Fruit fly (Drosophila melanogaster) whole organism, embryonic: ENCODE results near the gene Wee1.

Experiments
- B-H2 ChIP-seq: fragments of 200-800 bp; sonication (Bioruptor generic); optimal IDR thresholded peaks from 2 replicates; lab custom pipeline; 2018; ENCODE audit warnings: missing biosample characterization, mild to moderate bottlenecking, missing genetic modification characterization
- CG10959 ChIP-seq: fragments of 200-800 bp; sonication (Bioruptor generic); IDR thresholded peaks from 2 replicates; pipeline ENCODE4 v1.3.6; 2022; ENCODE audit warnings: missing biosample characterization, missing genetic modification characterization
- CG11723 ChIP-seq: fragments of 200-800 bp; sonication (Bioruptor generic); optimal IDR thresholded peaks from 2 replicates; lab custom pipeline; 2017; ENCODE audit warnings: missing biosample characterization, mild to moderate bottlenecking, missing genetic modification characterization
- CG12744 ChIP-seq: fragments of 200-800 bp; sonication (Bioruptor generic); optimal IDR thresholded peaks from 2 replicates; lab custom pipeline; 2016; ENCODE audit warnings: missing biosample characterization, missing genetic modification characterization
- CG13424 ChIP-seq: fragments of 200-800 bp; sonication (Bioruptor generic); optimal IDR thresholded peaks from 2 replicates; lab custom pipeline; 2019; ENCODE audit warnings: missing biosample characterization, mild to moderate bottlenecking, missing genetic modification characterization, moderate library complexity
- CG13894 ChIP-seq: fragments of 200-800 bp; sonication (Bioruptor generic); optimal IDR thresholded peaks from 3 replicates; lab custom pipeline; 2018; ENCODE audit warnings: missing biosample characterization, mild to moderate bottlenecking, missing genetic modification characterization, moderate library complexity
- CG15601 ChIP-seq: fragments of 200-800 bp; sonication (Bioruptor generic); optimal IDR thresholded peaks from 3 replicates; lab custom pipeline; 2019; ENCODE audit warnings: missing biosample characterization, mild to moderate bottlenecking, missing genetic modification characterization, moderate library complexity
- CG16815 ChIP-seq: fragments of 200-800 bp; sonication (Bioruptor generic); optimal IDR thresholded peaks from 3 replicates; lab custom pipeline; 2017; ENCODE audit warnings: missing biosample characterization, mild to moderate bottlenecking, missing genetic modification characterization
- CG17385 ChIP-seq: fragments of 200-800 bp; sonication (Bioruptor generic); optimal IDR thresholded peaks from 3 replicates; lab custom pipeline; 2018; ENCODE audit warnings: missing biosample characterization, mild to moderate bottlenecking, missing genetic modification characterization
- CG2120 ChIP-seq: fragments of 200-800 bp; sonication (Bioruptor generic); optimal IDR thresholded peaks from 3 replicates; lab custom pipeline; 2016; ENCODE audit warnings: missing biosample characterization, missing genetic modification characterization
- CG31224 ChIP-seq: fragments of 200-800 bp; sonication (Bioruptor generic); IDR thresholded peaks from 2 replicates; pipeline ENCODE4 v1.3.6; 2022; ENCODE audit warnings: missing biosample characterization, missing genetic modification characterization
- CG31441 ChIP-seq: fragments of 200-800 bp; sonication (Bioruptor generic); IDR thresholded peaks from 2 replicates; pipeline ENCODE4 v1.3.6; 2022; ENCODE audit warnings: missing biosample characterization, missing genetic modification characterization
- CG3281 ChIP-seq: fragments of 200-800 bp; sonication (Bioruptor generic); optimal IDR thresholded peaks from 3 replicates; lab custom pipeline; 2017; ENCODE audit warnings: missing biosample characterization, mild to moderate bottlenecking, missing genetic modification characterization
- CG3847 ChIP-seq: fragments of 200-800 bp; sonication (Bioruptor generic); IDR thresholded peaks from 2 replicates; pipeline ENCODE4 v1.3.6; 2022; ENCODE audit warnings: missing biosample characterization, missing genetic modification characterization
- CG4730 ChIP-seq: fragments of 200-800 bp; sonication (Bioruptor generic); IDR thresholded peaks from 2 replicates; pipeline ENCODE4 v1.3.6; 2022; ENCODE audit warnings: missing biosample characterization, missing genetic modification characterization
- CG8478 ChIP-seq: fragments of >200 bp; optimal IDR thresholded peaks from 2 replicates; lab custom pipeline; 2018
- CHES-1-like ChIP-seq: fragments of 200-800 bp; sonication (Bioruptor generic); optimal IDR thresholded peaks from 2 replicates; lab custom pipeline; 2016; ENCODE audit warnings: missing biosample characterization, missing genetic modification characterization
- Dip2 ChIP-seq: fragments of 200-800 bp; sonication (Bioruptor generic); IDR thresholded peaks from 2 replicates; pipeline ENCODE4 v1.3.6; 2022; ENCODE audit warnings: missing biosample characterization, missing genetic modification characterization
- Dll ChIP-seq: fragments of 200-800 bp; sonication (Bioruptor generic); IDR thresholded peaks from 4 replicates; pipeline ENCODE4 v1.3.6; 2022; ENCODE audit warnings: missing biosample characterization, missing genetic modification characterization; ENCODE audit not compliant: partially characterized antibody
- Hr51 ChIP-seq, 2 experiments: fragments of 200-800 bp; sonication (Bioruptor generic); optimal IDR thresholded peaks; 2 replicates in 1 of 2; 3 replicates in 1 of 2; lab custom pipeline; 2016 to 2018; ENCODE audit warnings: missing biosample characterization in 2 of 2, missing genetic modification characterization in 2 of 2, mild to moderate bottlenecking in 1 of 2, moderate library complexity in 1 of 2
- Kr ChIP-seq: fragments of 200-800 bp; sonication (Bioruptor generic); optimal IDR thresholded peaks from 2 replicates; lab custom pipeline; 2017; ENCODE audit warnings: missing biosample characterization, mild to moderate bottlenecking, missing genetic modification characterization
- MESR4 ChIP-seq: fragments of 200-800 bp; sonication (Bioruptor generic); optimal IDR thresholded peaks from 2 replicates; lab custom pipeline; 2018; ENCODE audit warnings: missing biosample characterization, mild to moderate bottlenecking, missing genetic modification characterization, moderate library complexity
- Max ChIP-seq: fragments of 200-800 bp; sonication (Bioruptor generic); optimal IDR thresholded peaks from 2 replicates; lab custom pipeline; 2016; ENCODE audit warnings: missing biosample characterization, mild to moderate bottlenecking, missing genetic modification characterization
- NFAT ChIP-seq: fragments of 200-800 bp; sonication (Bioruptor generic); IDR thresholded peaks from 2 replicates; pipeline ENCODE4 v1.3.6; 2022; ENCODE audit warnings: missing biosample characterization, missing genetic modification characterization
- Nf-YC ChIP-seq: fragments of 200-800 bp; optimal IDR thresholded peaks from 3 replicates; lab custom pipeline; 2019; ENCODE audit warnings: missing biosample characterization, mild to moderate bottlenecking, missing genetic modification characterization, moderate library complexity
- NfI ChIP-seq: fragments of 200-800 bp; sonication (Bioruptor generic); optimal IDR thresholded peaks from 3 replicates; lab custom pipeline; 2018; ENCODE audit warnings: missing biosample characterization, mild to moderate bottlenecking, missing genetic modification characterization, moderate library complexity
- Pdp1 ChIP-seq, 2 experiments: fragments of 200-800 bp; sonication (Bioruptor generic); optimal IDR thresholded peaks; 3 replicates each; lab custom pipeline; 2016; ENCODE audit warnings: missing biosample characterization in 2 of 2, missing genetic modification characterization in 2 of 2, mild to moderate bottlenecking in 1 of 2, moderate library complexity in 1 of 2
- Xbp1 ChIP-seq: fragments of 200-800 bp; sonication (Bioruptor generic); optimal IDR thresholded peaks from 3 replicates; lab custom pipeline; 2016; ENCODE audit warnings: missing biosample characterization, mild to moderate bottlenecking, missing genetic modification characterization
- bbx ChIP-seq: fragments of 200-800 bp; sonication (Bioruptor generic); IDR thresholded peaks from 2 replicates; pipeline ENCODE4 v1.3.6; 2022; ENCODE audit warnings: missing biosample characterization, missing genetic modification characterization; ENCODE audit not compliant: partially characterized antibody
- bigmax ChIP-seq: fragments of 200-800 bp; sonication (Bioruptor generic); optimal IDR thresholded peaks from 2 replicates; lab custom pipeline; 2018; ENCODE audit warnings: missing biosample characterization, mild to moderate bottlenecking, missing genetic modification characterization
- bowl ChIP-seq: fragments of 200-800 bp; sonication (Bioruptor generic); IDR thresholded peaks from 2 replicates; pipeline ENCODE4 v1.3.6; 2022; ENCODE audit warnings: missing biosample characterization, missing genetic modification characterization
- cg ChIP-seq: fragments of 200-800 bp; sonication (Bioruptor generic); optimal IDR thresholded peaks from 3 replicates; lab custom pipeline; 2019; ENCODE audit warnings: missing biosample characterization, mild to moderate bottlenecking, missing genetic modification characterization, moderate library complexity
- chif ChIP-seq, 2 experiments: fragments of 200-800 bp; sonication (Bioruptor generic); optimal IDR thresholded peaks; 3 replicates each; lab custom pipeline; 2016; ENCODE audit warnings: missing biosample characterization in 2 of 2, missing genetic modification characterization in 2 of 2
- en ChIP-seq: fragments of 200-800 bp; sonication (Bioruptor generic); optimal IDR thresholded peaks from 2 replicates; lab custom pipeline; 2016; ENCODE audit warnings: missing biosample characterization, missing genetic modification characterization
- gcm2 ChIP-seq: fragments of 200-800 bp; sonication (Bioruptor generic); optimal IDR thresholded peaks from 2 replicates; lab custom pipeline; 2016; ENCODE audit warnings: missing biosample characterization, missing genetic modification characterization
- gfzf ChIP-seq: fragments of 200-800 bp; sonication (Bioruptor generic); optimal IDR thresholded peaks from 2 replicates; lab custom pipeline; 2016; ENCODE audit warnings: missing biosample characterization, mild to moderate bottlenecking, missing genetic modification characterization, moderate library complexity
- gsb ChIP-seq: fragments of 200-800 bp; sonication (Bioruptor generic); IDR thresholded peaks from 2 replicates; pipeline ENCODE4 v1.3.6; 2022; ENCODE audit warnings: missing biosample characterization, missing genetic modification characterization
- hb ChIP-seq: fragments of 200-800 bp; sonication (Bioruptor generic); IDR thresholded peaks from 3 replicates; pipeline ENCODE4 v1.3.6; 2022; ENCODE audit warnings: missing biosample characterization, missing genetic modification characterization; ENCODE audit not compliant: partially characterized antibody
- pfk ChIP-seq: fragments of 200-800 bp; sonication (Bioruptor generic); optimal IDR thresholded peaks from 2 replicates; lab custom pipeline; 2018; ENCODE audit warnings: missing biosample characterization, mild to moderate bottlenecking, missing genetic modification characterization, moderate library complexity
- row ChIP-seq: fragments of 200-800 bp; sonication (Bioruptor generic); IDR thresholded peaks from 3 replicates; pipeline ENCODE4 v1.3.6; 2022; ENCODE audit warnings: missing biosample characterization, missing genetic modification characterization
- run ChIP-seq: fragments of 200-800 bp; sonication (Bioruptor generic); optimal IDR thresholded peaks from 3 replicates; lab custom pipeline; 2018; ENCODE audit warnings: missing biosample characterization, mild to moderate bottlenecking, missing genetic modification characterization
- sisA ChIP-seq: fragments of 200-800 bp; sonication (Bioruptor generic); IDR thresholded peaks from 2 replicates; pipeline ENCODE4 v1.3.6; 2022; ENCODE audit warnings: missing biosample characterization, missing genetic modification characterization
- so ChIP-seq: fragments of 200-800 bp; sonication (Bioruptor generic); IDR thresholded peaks from 3 replicates; pipeline ENCODE4 v1.3.6; 2022; ENCODE audit warnings: missing biosample characterization, missing genetic modification characterization
- sob ChIP-seq: fragments of 200-800 bp; sonication (Bioruptor generic); IDR thresholded peaks from 2 replicates; pipeline ENCODE4 v1.3.6; 2022; ENCODE audit warnings: missing biosample characterization, missing genetic modification characterization
- sr ChIP-seq: fragments of 200-800 bp; sonication (Bioruptor generic); IDR thresholded peaks from 3 replicates; pipeline ENCODE4 v1.3.6; 2022; ENCODE audit warnings: missing biosample characterization, missing genetic modification characterization
- trem ChIP-seq: fragments of 200-800 bp; optimal IDR thresholded peaks from 3 replicates; lab custom pipeline; 2019; ENCODE audit warnings: missing biosample characterization, mild to moderate bottlenecking, missing genetic modification characterization, moderate library complexity
- tup ChIP-seq: fragments of 200-800 bp; sonication (Bioruptor generic); optimal IDR thresholded peaks from 2 replicates; lab custom pipeline; 2016; ENCODE audit warnings: missing biosample characterization, mild to moderate bottlenecking, missing genetic modification characterization, moderate library complexity
- vnd ChIP-seq: fragments of 200-800 bp; sonication (Bioruptor generic); IDR thresholded peaks from 3 replicates; pipeline ENCODE4 v1.3.6; 2022; ENCODE audit warnings: missing biosample characterization, missing genetic modification characterization; ENCODE audit not compliant: partially characterized antibody
- wdn ChIP-seq: fragments of 200-800 bp; sonication (Bioruptor generic); IDR thresholded peaks from 2 replicates; pipeline ENCODE4 v1.3.6; 2022; ENCODE audit warnings: missing biosample characterization, missing genetic modification characterization
- zfh1 ChIP-seq: fragments of 200-800 bp; sonication (Bioruptor generic); IDR thresholded peaks from 3 replicates; pipeline ENCODE4 v1.3.6; 2022; ENCODE audit warnings: missing biosample characterization, missing genetic modification characterization

Gene Wee1

DNA sequence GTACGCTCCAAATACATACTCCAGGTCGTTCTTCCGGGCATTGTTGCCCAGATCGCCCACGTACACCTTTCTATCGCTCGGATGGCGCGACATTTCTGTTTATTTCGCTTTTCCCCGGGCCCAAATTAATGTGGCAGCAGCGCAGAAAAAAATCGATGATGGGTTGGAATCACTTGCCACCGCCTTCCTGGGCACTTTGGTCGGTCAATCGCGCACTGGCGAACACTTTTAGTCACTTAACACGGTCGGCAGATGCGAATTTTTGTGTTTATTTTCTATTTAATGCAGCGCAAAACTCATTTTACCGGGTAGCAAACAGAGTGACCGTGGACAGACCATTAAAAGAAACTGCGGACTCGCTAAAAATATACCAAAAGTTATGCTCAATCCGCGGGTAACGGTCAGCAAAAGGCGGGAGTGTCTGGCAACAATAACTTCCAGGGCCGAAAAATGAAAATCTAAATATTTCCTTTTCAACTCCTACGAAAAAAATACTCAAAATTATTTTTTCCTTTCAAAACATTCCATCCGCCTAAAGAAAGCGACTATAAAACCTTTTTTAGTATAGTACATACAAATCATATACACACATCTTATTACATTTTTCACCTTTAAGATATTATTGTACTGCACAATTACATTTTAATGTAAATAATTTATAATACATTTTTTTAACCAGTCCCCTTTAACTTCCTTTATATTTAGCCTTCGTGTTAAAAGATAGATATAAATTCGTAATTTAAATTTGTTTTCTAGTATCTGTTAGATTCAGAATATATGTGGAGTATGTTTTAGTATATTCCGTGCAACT, 6.1 kb upstream of the Wee1 start, which contains the start of gene x16 (continued):
- TF ChIP-seq NFAT (GFP tag; lab: Robert Waterston, UW) (0 out of 2 replicates have a peak, but pooled peaks have one; percentile 10), CG31441 (GFP tag; lab: Robert Waterston, UW) (no peak), Kr (no peak), run (tag; lab: Kevin White, UChicago) (no peak), bigmax (GFP tag; lab: Kevin White, UChicago) (no peak), wdn (no peak), Nf-YC (tag; lab: Kevin White, UChicago) (no peak), CHES-1-like (GFP tag; lab: Kevin White, UChicago) (no peak), CG17385 (GFP tag; lab: Kevin White, UChicago) (no peak), CG3847 (GFP tag; lab: Robert Waterston, UW) (peak; percentile 36; the same call in 1 of the 2 replicates), CG10959 (GFP tag; lab: Robert Waterston, UW) (no peak), CG15601 (tag; lab: Kevin White, UChicago) (no peak), gcm2 (GFP tag; lab: Kevin White, UChicago) (no peak), CG13424 (tag; lab: Kevin White, UChicago) (no peak), tup (GFP tag; lab: Kevin White, UChicago) (no peak), Dip2 (GFP tag; lab: Robert Waterston, UW) (no peak), bbx (no peak), Xbp1 (peak; percentile 10), B-H2 (GFP tag; lab: Kevin White, UChicago) (peak; percentile 8), sisA (0 out of 2 replicates have a peak, but pooled peaks have one; percentile 10), gsb (GFP tag; lab: Robert Waterston, UW) (no peak), CG2120 (GFP tag; lab: Kevin White, UChicago) (peak; percentile 11), trem (tag; lab: Kevin White, UChicago) (no peak), Hr51 (GFP tag; optimal IDR thresholded peaks at IDR 0.05; lab: Kevin White, UChicago) (no peak), gfzf (GFP tag; lab: Kevin White, UChicago) (peak; percentile 85), bowl (GFP tag; lab: Robert Waterston, UW) (no peak), zfh1 (GFP tag; lab: Robert Waterston, UW) (no peak), pfk (no peak), Dll (GFP tag; lab: Robert Waterston, UW) (no peak), chif (GFP tag; optimal IDR thresholded peaks at IDR 0.05; lab: Kevin White, UChicago) (no peak), hb (GFP tag; lab: Robert Waterston, UW) (no peak), CG16815 (GFP tag; lab: Kevin White, UChicago) (no peak), Pdp1 (GFP tag; optimal IDR thresholded peaks at IDR 0.05; lab: Kevin White, UChicago) (no peak), Max (no peak), sr (GFP tag; lab: Robert Waterston, UW) (no peak), CG31224 (GFP tag; lab: Robert Waterston, UW) (no peak), CG13894 (no peak), cg (no peak), NfI (GFP tag; lab: Kevin White, UChicago) (no peak), CG12744 (GFP tag; lab: Kevin White, UChicago) (no peak), CG4730 (GFP tag; lab: Robert Waterston, UW) (no peak), sob (GFP tag; lab: Robert Waterston, UW) (no peak), vnd (no peak), so (GFP tag; lab: Robert Waterston, UW) (no peak), CG3281 (GFP tag; lab: Kevin White, UChicago) (no peak), MESR4 (GFP tag; lab: Kevin White, UChicago) (peak; percentile 7), CG11723 (GFP tag; lab: Kevin White, UChicago) (no peak), en (GFP tag; lab: Kevin White, UChicago) (no peak), CG8478 (lab: Kevin White, UChicago) (no peak), row (peak; percentile 34; the same call in 2 of the 3 replicates)
